Worm (Caenorhabditis elegans): ENCODE data around the gene rsu-1.

Gene rsu-1

ce11 chrIII:3471403-3472053, at the start of gene rsu-1:
Gene rsu-1 (plus strand): TSS chrIII:3472003.
- TF ChIP-seq zip-8 (tag; optimal IDR thresholded peaks at IDR 0.05) (no peak), tbx-8 (GFP tag; optimal IDR thresholded peaks at IDR 0.05) (no peak), ztf-11 (tag; optimal IDR thresholded peaks at IDR 0.05) (no peak), flh-1 (GFP tag; optimal IDR thresholded peaks at IDR 0.05) (no peak), ceh-39 (tag; optimal IDR thresholded peaks at IDR 0.05) (no peak), cnd-1 (tag; optimal IDR thresholded peaks at IDR 0.05) (no peak), sptf-1 (tag; optimal IDR thresholded peaks at IDR 0.05) (no peak), ceh-43 (GFP tag; optimal IDR thresholded peaks at IDR 0.05) (no peak), mls-2 (tag; optimal IDR thresholded peaks at IDR 0.05) (no peak), nhr-12 (tag; optimal IDR thresholded peaks at IDR 0.05) (no peak), nhr-2 (tag; optimal IDR thresholded peaks at IDR 0.05) (no peak), ceh-83 (GFP tag; optimal IDR thresholded peaks at IDR 0.05) (no peak), elt-3 (tag; optimal IDR thresholded peaks at IDR 0.05) (no peak), unc-120 (tag; optimal IDR thresholded peaks at IDR 0.05; ENCODE audit: poor library complexity, severe bottlenecking) (peak; percentile 89), nhr-237 (tag; optimal IDR thresholded peaks at IDR 0.05) (peak; percentile 33), drap-1 (GFP tag; optimal IDR thresholded peaks at IDR 0.05) (no peak), unc-62 (GFP tag; optimal IDR thresholded peaks at IDR 0.05) (peak; percentile 81), hlh-1 (tag; optimal IDR thresholded peaks at IDR 0.05) (peak; percentile 40), blmp-1 (tag; optimal IDR thresholded peaks at IDR 0.05) (peak; percentile 32), mep-1 (tag; optimal IDR thresholded peaks at IDR 0.05) (peak; percentile 61), lin-32 (GFP tag; optimal IDR thresholded peaks at IDR 0.05) (no peak), nhr-76 (tag; optimal IDR thresholded peaks at IDR 0.05) (no peak), snpc-4 (tag; optimal IDR thresholded peaks at IDR 0.05) (no peak), bed-3 (GFP tag; optimal IDR thresholded peaks at IDR 0.05) (no peak), pha-4 (tag; optimal IDR thresholded peaks at IDR 0.05) (peak; percentile 48), lsy-2 (tag; optimal IDR thresholded peaks at IDR 0.05) (peak; percentile 60), ham-2 (GFP tag; optimal IDR thresholded peaks at IDR 0.05) (no peak), sem-2 (GFP tag; optimal IDR thresholded peaks at IDR 0.05) (no peak), unc-39 (tag; optimal IDR thresholded peaks at IDR 0.05) (no peak), nhr-28 (tag; optimal IDR thresholded peaks at IDR 0.05) (no peak), lin-13 (tag; optimal IDR thresholded peaks at IDR 0.05) (no peak), ces-1 (GFP tag; optimal IDR thresholded peaks at IDR 0.05) (peak; percentile 18), M03D4.4 (tag; optimal IDR thresholded peaks at IDR 0.05) (peak; percentile 42), elt-1 (tag; optimal IDR thresholded peaks at IDR 0.05; ENCODE audit: borderline replicate concordance, insufficient read depth) (no peak), mab-5 (tag; optimal IDR thresholded peaks at IDR 0.05) (no peak)

ce11 chrIII:3423924-3424323, 47.9 kb upstream of the rsu-1 start:
- no peak for TF ChIP-seq bed-3 (GFP tag; optimal IDR thresholded peaks at IDR 0.05)
- peak; percentile 16 for TF ChIP-seq sptf-1 (tag; optimal IDR thresholded peaks at IDR 0.05)

- TF ChIP-seq ztf-11 (tag; optimal IDR thresholded peaks at IDR 0.05) (no peak), flh-1 (GFP tag; optimal IDR thresholded peaks at IDR 0.05) (no peak), sptf-1 (tag; optimal IDR thresholded peaks at IDR 0.05) (no peak), nhr-12 (tag; optimal IDR thresholded peaks at IDR 0.05) (no peak), lin-13 (tag; optimal IDR thresholded peaks at IDR 0.05) (no peak), ceh-43 (GFP tag; optimal IDR thresholded peaks at IDR 0.05) (no peak), mls-2 (tag; optimal IDR thresholded peaks at IDR 0.05) (no peak), blmp-1 (tag; optimal IDR thresholded peaks at IDR 0.05) (no peak), lsy-2 (tag; optimal IDR thresholded peaks at IDR 0.05) (no peak), zip-8 (tag; optimal IDR thresholded peaks at IDR 0.05) (no peak), nhr-76 (tag; optimal IDR thresholded peaks at IDR 0.05) (no peak), nhr-2 (tag; optimal IDR thresholded peaks at IDR 0.05) (no peak), snpc-4 (tag; optimal IDR thresholded peaks at IDR 0.05) (no peak)
Measured at ce11 chrIII:3425438-3425837, 46.4 kb upstream of the rsu-1 start, which contains the start of gene metl-18. Gene metl-18 (plus strand): TSS chrIII:3425738.

ce11 chrIII:3426741-3427140, 45.1 kb upstream of the rsu-1 start:
- TF ChIP-seq unc-62 (GFP tag; optimal IDR thresholded peaks at IDR 0.05) (no peak), tbx-8 (GFP tag; optimal IDR thresholded peaks at IDR 0.05) (peak; percentile 7), mab-5 (tag; optimal IDR thresholded peaks at IDR 0.05) (no peak)
